Worm (Caenorhabditis elegans): ENCODE results near the gene Y73C8C.3.

DNA sequence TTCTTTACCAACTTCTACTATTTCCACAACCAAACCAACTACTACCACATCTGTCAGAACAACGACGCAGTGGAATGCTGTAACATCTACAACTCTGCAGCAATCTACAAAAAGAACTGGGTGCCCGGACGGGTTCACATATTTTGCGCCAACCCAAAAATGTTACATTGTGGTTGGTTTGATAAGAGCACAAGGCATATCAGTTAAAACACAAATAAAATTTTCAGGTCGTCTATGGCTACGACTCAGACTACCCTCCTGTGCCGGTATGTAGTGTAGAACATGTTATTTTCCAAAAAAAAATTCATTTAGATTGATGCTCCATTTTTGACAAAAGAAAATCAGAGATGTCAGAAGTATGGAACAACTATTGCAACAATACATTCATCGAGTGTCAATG, 4.1 kb downstream of the Y73C8C.3 start:
- TF ChIP-seq nhr-12 (tag; optimal IDR thresholded peaks at IDR 0.05) = no peak
- TF ChIP-seq unc-39 (tag; optimal IDR thresholded peaks at IDR 0.05) = no peak
- TF ChIP-seq lin-13 (tag; optimal IDR thresholded peaks at IDR 0.05) = no peak
- no peak for TF ChIP-seq nhr-28 (tag; optimal IDR thresholded peaks at IDR 0.05)
- TF ChIP-seq elt-3 (tag; optimal IDR thresholded peaks at IDR 0.05) = no peak
- TF ChIP-seq cnd-1 (tag; optimal IDR thresholded peaks at IDR 0.05) = no peak
- no peak for TF ChIP-seq nhr-76 (tag; optimal IDR thresholded peaks at IDR 0.05)
